Fruit fly (Drosophila melanogaster): ENCODE measurements around the gene CG31465.
A peak's percentile ranks its signal among the peaks of the same experiment; 100 is the strongest.

Gene CG31465

DNA sequence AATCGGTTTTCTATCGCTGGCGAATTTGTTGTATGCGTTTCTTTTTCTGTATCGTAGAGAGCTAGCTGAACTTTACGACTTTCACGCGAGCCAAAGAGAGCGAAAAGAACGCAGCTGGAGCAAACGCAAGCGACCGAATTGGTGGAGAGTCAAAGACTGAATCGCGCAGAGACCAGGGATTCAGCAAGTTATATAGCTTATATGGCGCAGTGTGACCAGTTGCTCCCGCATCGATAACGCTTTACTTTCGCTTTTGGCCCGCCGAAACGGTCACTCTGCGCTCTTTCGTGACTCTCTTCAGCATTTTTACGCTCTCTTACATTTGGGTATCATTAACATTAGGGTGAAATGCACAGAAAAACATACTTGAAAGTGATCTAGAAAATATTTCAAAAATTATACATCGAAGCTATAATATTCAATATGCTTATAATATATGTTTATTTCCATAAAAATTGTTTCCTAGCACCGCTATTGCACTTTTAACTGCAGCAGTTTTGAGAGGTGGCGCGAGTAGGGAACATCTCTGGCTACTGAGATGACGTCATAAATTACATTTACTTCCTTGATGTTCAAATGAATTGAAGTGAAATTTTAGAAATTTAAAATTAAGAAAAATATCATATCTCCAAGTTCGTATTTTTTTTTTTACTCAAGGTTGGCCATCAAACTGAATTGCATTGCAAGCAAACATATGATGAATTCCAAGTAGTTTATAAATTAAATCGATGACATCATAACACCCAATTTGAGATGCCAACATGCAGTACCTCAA, 24.3 kb upstream of the CG31465 start, which contains the start of gene glec (continued):
- TF ChIP-seq CG13894 (tag; optimal IDR thresholded peaks at IDR 0.05) (peak; percentile 70), CG10979 (tag; optimal IDR thresholded peaks at IDR 0.05) (no peak), Doc2 (GFP tag; IDR thresholded peaks at IDR 0.05) (no peak), Dek (tag; optimal IDR thresholded peaks at IDR 0.05) (peak; percentile 2), CG6689 (GFP tag; IDR thresholded peaks at IDR 0.05) (peak; percentile 99), Deaf1 (tag; optimal IDR thresholded peaks at IDR 0.05) (peak; percentile 34), jumu (GFP tag; optimal IDR thresholded peaks at IDR 0.05) (no peak), CG2875 (GFP tag; optimal IDR thresholded peaks at IDR 0.05) (peak; percentile 48), CG1603 (tag; optimal IDR thresholded peaks at IDR 0.05) (peak; percentile 57), pho (GFP tag; optimal IDR thresholded peaks at IDR 0.05) (no peak), ems (GFP tag; optimal IDR thresholded peaks at IDR 0.05) (no peak), nmo (GFP tag; optimal IDR thresholded peaks at IDR 0.05) (peak; percentile 45), toy (GFP tag; IDR thresholded peaks at IDR 0.05) (no peak), so (GFP tag; IDR thresholded peaks at IDR 0.05) (peak; percentile 59; the same call in 1 of the 3 replicates), maf-S (GFP tag; optimal IDR thresholded peaks at IDR 0.05) (peak; percentile 51), emc (GFP tag; optimal IDR thresholded peaks at IDR 0.05) (no peak), corto (GFP tag; optimal IDR thresholded peaks at IDR 0.05) (peak; percentile 62), ATbp (GFP tag; optimal IDR thresholded peaks at IDR 0.05) (peak; percentile 6), Elba2 (GFP tag; optimal IDR thresholded peaks at IDR 0.05) (no peak), h (optimal IDR thresholded peaks at IDR 0.05) (no peak), CG18619 (GFP tag; optimal IDR thresholded peaks at IDR 0.05) (no peak), Mrtf (GFP tag; IDR thresholded peaks at IDR 0.05) (no peak), CG10959 (GFP tag; IDR thresholded peaks at IDR 0.05) (no peak), H2.0 (GFP tag; IDR thresholded peaks at IDR 0.05) (no peak), sd (tag; optimal IDR thresholded peaks at IDR 0.05) (no peak), Opbp (GFP tag; IDR thresholded peaks at IDR 0.05; ENCODE audit: partially characterized antibody) (peak; percentile 73), Poxn (GFP tag; IDR thresholded peaks at IDR 0.05) (no peak), CG17328 (GFP tag; IDR thresholded peaks at IDR 0.05) (peak; percentile 45; the same call in 1 of the 2 replicates), Gsc (GFP tag; IDR thresholded peaks at IDR 0.05) (no peak), her (GFP tag; optimal IDR thresholded peaks at IDR 0.05) (peak; percentile 61), caup (GFP tag; optimal IDR thresholded peaks at IDR 0.05; ENCODE audit: severe bottlenecking) (peak; percentile 69), pan (optimal IDR thresholded peaks at IDR 0.05) (no peak), pan (GFP tag; optimal IDR thresholded peaks at IDR 0.05 in 1 of 2, IDR thresholded peaks at IDR 0.05 in 1 of 2) (peak in 1 of 2 experiments; percentile 59), CG16813 (GFP tag; IDR thresholded peaks at IDR 0.05; ENCODE audit: partially characterized antibody) (peak; percentile 50; the same call in 2 of the 3 replicates), ro (GFP tag; IDR thresholded peaks at IDR 0.05) (no peak), dimm (GFP tag; IDR thresholded peaks at IDR 0.05) (no peak), CG18262 (tag; optimal IDR thresholded peaks at IDR 0.05) (peak; percentile 37), CG9876 (GFP tag; optimal IDR thresholded peaks at IDR 0.05) (no peak), sug (tag; optimal IDR thresholded peaks at IDR 0.05) (peak; percentile 36), usp (GFP tag; optimal IDR thresholded peaks at IDR 0.05) (no peak), crol (GFP tag; IDR thresholded peaks at IDR 0.05) (peak; percentile 18; the same call in 1 of the 2 replicates), Tbp (GFP tag; optimal IDR thresholded peaks at IDR 0.05) (peak; percentile 88), CG32772 (GFP tag; IDR thresholded peaks at IDR 0.05) (no peak), Atf3 (GFP tag; optimal IDR thresholded peaks at IDR 0.05) (peak; percentile 36), CG8388 (GFP tag; optimal IDR thresholded peaks at IDR 0.05) (peak; percentile 16), CG42726 (GFP tag; IDR thresholded peaks at IDR 0.05; ENCODE audit: partially characterized antibody) (peak; percentile 91), Rfx (GFP tag; IDR thresholded peaks at IDR 0.05) (peak; percentile 34; the same call in 1 of the 2 replicates), Xbp1 (GFP tag; optimal IDR thresholded peaks at IDR 0.05) (peak; percentile 31), dpn (GFP tag; optimal IDR thresholded peaks at IDR 0.05) (peak; percentile 19 to 31), CG11723 (GFP tag; optimal IDR thresholded peaks at IDR 0.05) (no peak)
